Fruit fly (Drosophila melanogaster) whole organism, wandering third instar larva: ENCODE results near the gene CG4069.

Experiments
- Abd-B ChIP-seq: fragments of >200 bp; optimal IDR thresholded peaks from 2 replicates; lab custom pipeline; 2017; ENCODE audit warnings: missing biosample characterization, missing genetic modification characterization
- CG32264 ChIP-seq: fragments of 200-800 bp; sonication (Bioruptor generic); optimal IDR thresholded peaks from 2 replicates; lab custom pipeline; 2016; ENCODE audit warnings: missing biosample characterization, missing genetic modification characterization
- CG9705 ChIP-seq: fragments of 200-800 bp; sonication (Bioruptor generic); optimal IDR thresholded peaks from 2 replicates; lab custom pipeline; 2018; ENCODE audit warnings: missing biosample characterization, mild to moderate bottlenecking, missing genetic modification characterization
- CrebA ChIP-seq: fragments of 200-800 bp; sonication (Bioruptor generic); optimal IDR thresholded peaks from 2 replicates; lab custom pipeline; 2016; ENCODE audit warnings: missing biosample characterization, mild to moderate bottlenecking, missing genetic modification characterization, borderline replicate concordance
- Dfd ChIP-seq: fragments of >200 bp; optimal IDR thresholded peaks from 2 replicates; lab custom pipeline; 2017; ENCODE audit warnings: missing biosample characterization, missing genetic modification characterization
- Dif ChIP-seq: fragments of 200-275, 200-300 bp; sonication (Bioruptor generic); optimal IDR thresholded peaks from 2 replicates; lab custom pipeline; 2018; ENCODE audit warnings: missing biosample characterization, missing genetic modification characterization; ENCODE audit not compliant: partially characterized antibody
- GATAd ChIP-seq: sonication (Bioruptor generic); optimal IDR thresholded peaks from 2 replicates; lab custom pipeline; 2016; ENCODE audit warnings: missing biosample characterization, missing genetic modification characterization
- HLH106 ChIP-seq: fragments of 200-800 bp; optimal IDR thresholded peaks from 3 replicates; lab custom pipeline; 2019; ENCODE audit warnings: missing biosample characterization, mild to moderate bottlenecking, missing genetic modification characterization, moderate library complexity
- Hnf4 ChIP-seq: fragments of 200-800 bp; sonication (Bioruptor generic); optimal IDR thresholded peaks from 2 replicates; lab custom pipeline; 2016; ENCODE audit warnings: missing biosample characterization, mild to moderate bottlenecking, missing genetic modification characterization
- Hr78 ChIP-seq: fragments of >200 bp; optimal IDR thresholded peaks from 2 replicates; lab custom pipeline; 2017; ENCODE audit warnings: missing biosample characterization, missing genetic modification characterization
- Hr83 ChIP-seq: fragments of 200-300 bp; sonication (Bioruptor generic); optimal IDR thresholded peaks from 2 replicates; lab custom pipeline; 2016; ENCODE audit warnings: missing biosample characterization, mild to moderate bottlenecking, missing genetic modification characterization, moderate library complexity; ENCODE audit not compliant: poor library complexity, severe bottlenecking
- Jra ChIP-seq: sonication (Bioruptor generic); optimal IDR thresholded peaks from 2 replicates; lab custom pipeline; 2016; ENCODE audit warnings: missing biosample characterization, missing genetic modification characterization
- Mio ChIP-seq: sonication (Bioruptor generic); optimal IDR thresholded peaks from 2 replicates; lab custom pipeline; 2016; ENCODE audit warnings: missing biosample characterization, missing genetic modification characterization
- Myc ChIP-seq: fragments of >200 bp; optimal IDR thresholded peaks from 2 replicates; lab custom pipeline; 2017
- N ChIP-seq: fragments of >200 bp; optimal IDR thresholded peaks from 2 replicates; lab custom pipeline; 2018; ENCODE audit warnings: missing biosample characterization, missing external identifiers, missing genetic modification characterization
- OdsH ChIP-seq: fragments of 200-800 bp; sonication (Bioruptor generic); optimal IDR thresholded peaks from 2 replicates; lab custom pipeline; 2016; ENCODE audit warnings: missing biosample characterization, mild to moderate bottlenecking, missing genetic modification characterization
- Rel ChIP-seq, 2 experiments: fragments of 200-800 bp; sonication (Bioruptor generic) in 1 of 2; optimal IDR thresholded peaks; 2 replicates in 1 of 2; 3 replicates in 1 of 2; lab custom pipeline; 2016 to 2019; ENCODE audit warnings: mild to moderate bottlenecking in 2 of 2, missing biosample characterization in 2 of 2, missing genetic modification characterization in 2 of 2, moderate library complexity in 1 of 2
- Sp1 ChIP-seq: fragments of 200-800 bp; sonication (Bioruptor generic); optimal IDR thresholded peaks from 3 replicates; lab custom pipeline; 2019; ENCODE audit warnings: missing biosample characterization, mild to moderate bottlenecking, missing genetic modification characterization, moderate library complexity
- Vsx2 ChIP-seq: fragments of 200-300, 225-300 bp; sonication (Bioruptor generic); optimal IDR thresholded peaks from 2 replicates; lab custom pipeline; 2018; ENCODE audit warnings: missing biosample characterization, missing genetic modification characterization; ENCODE audit not compliant: partially characterized antibody
- br ChIP-seq: fragments of 200-800 bp; sonication (Bioruptor generic); optimal IDR thresholded peaks from 2 replicates; lab custom pipeline; 2016; ENCODE audit warnings: missing biosample characterization, missing genetic modification characterization
- brk ChIP-seq: fragments of 200-800 bp; sonication (Bioruptor generic); optimal IDR thresholded peaks from 2 replicates; lab custom pipeline; 2016; ENCODE audit warnings: missing biosample characterization, mild to moderate bottlenecking, missing genetic modification characterization
- dl ChIP-seq, 2 experiments: fragments of 175-275, 200-275 bp in 1 of 2; fragments of 200-275 bp in 1 of 2; sonication (Bioruptor generic); optimal IDR thresholded peaks; lab custom pipeline; 2018; ENCODE audit warnings: mild to moderate bottlenecking in 2 of 2, missing biosample characterization in 2 of 2, missing genetic modification characterization in 2 of 2, moderate library complexity in 2 of 2; ENCODE audit not compliant: partially characterized antibody in 2 of 2, insufficient read depth in 1 of 2
- dmrt93B ChIP-seq: fragments of 200-800 bp; sonication (Bioruptor generic); optimal IDR thresholded peaks from 2 replicates; lab custom pipeline; 2018; ENCODE audit warnings: missing biosample characterization, mild to moderate bottlenecking, missing genetic modification characterization
- dsf ChIP-seq: sonication (Bioruptor generic); optimal IDR thresholded peaks from 2 replicates; lab custom pipeline; 2016; ENCODE audit warnings: missing biosample characterization, missing genetic modification characterization, borderline replicate concordance
- ey ChIP-seq: fragments of 200-800 bp; sonication (Bioruptor generic); optimal IDR thresholded peaks from 2 replicates; lab custom pipeline; 2016; ENCODE audit warnings: missing biosample characterization, missing genetic modification characterization
- foxo ChIP-seq, 2 experiments: fragments of 200-800 bp; sonication (Bioruptor generic); optimal IDR thresholded peaks; 2 replicates in 1 of 2; 3 replicates in 1 of 2; lab custom pipeline; 2016 to 2017; ENCODE audit warnings: missing biosample characterization in 2 of 2, missing genetic modification characterization in 2 of 2
- fru ChIP-seq: fragments of 200-800 bp; sonication (Bioruptor generic); optimal IDR thresholded peaks from 3 replicates; lab custom pipeline; 2016; ENCODE audit warnings: missing biosample characterization, mild to moderate bottlenecking, missing genetic modification characterization
- h ChIP-seq: fragments of 200-800 bp; sonication (Bioruptor generic); optimal IDR thresholded peaks from 3 replicates; lab custom pipeline; 2016; ENCODE audit warnings: missing biosample characterization, mild to moderate bottlenecking, missing genetic modification characterization
- jim ChIP-seq: fragments of 175-275, 200-325 bp; sonication (Bioruptor generic); optimal IDR thresholded peaks from 2 replicates; lab custom pipeline; 2016; ENCODE audit warnings: missing biosample characterization, mild to moderate bottlenecking, missing genetic modification characterization
- lola ChIP-seq: fragments of >200 bp; optimal IDR thresholded peaks from 2 replicates; lab custom pipeline; 2017; ENCODE audit warnings: missing biosample characterization, missing genetic modification characterization
- pan ChIP-seq: fragments of >200 bp; optimal IDR thresholded peaks from 2 replicates; lab custom pipeline; 2017
- psq ChIP-seq: fragments of 200-800 bp; sonication (Bioruptor generic); optimal IDR thresholded peaks from 3 replicates; lab custom pipeline; 2017; ENCODE audit warnings: missing biosample characterization, mild to moderate bottlenecking, missing genetic modification characterization, moderate library complexity
- rgr ChIP-seq: fragments of 200-800 bp; sonication (Bioruptor generic); optimal IDR thresholded peaks from 3 replicates; lab custom pipeline; 2016; ENCODE audit warnings: missing biosample characterization, mild to moderate bottlenecking, missing genetic modification characterization
- sage ChIP-seq: fragments of 200-800 bp; sonication (Bioruptor generic); optimal IDR thresholded peaks from 2 replicates; lab custom pipeline; 2016; ENCODE audit warnings: missing biosample characterization, mild to moderate bottlenecking, missing genetic modification characterization
- sv ChIP-seq: fragments of 200-800 bp; sonication (Bioruptor generic); optimal IDR thresholded peaks from 3 replicates; lab custom pipeline; 2016; ENCODE audit warnings: missing biosample characterization, missing genetic modification characterization
- tai ChIP-seq: sonication (Bioruptor generic); optimal IDR thresholded peaks from 2 replicates; lab custom pipeline; 2016; ENCODE audit warnings: missing biosample characterization, missing genetic modification characterization
- usp ChIP-seq: fragments of >200 bp; optimal IDR thresholded peaks from 2 replicates; lab custom pipeline; 2017; ENCODE audit warnings: missing biosample characterization, missing genetic modification characterization
- woc ChIP-seq: sonication (Bioruptor generic); optimal IDR thresholded peaks from 2 replicates; lab custom pipeline; 2016; ENCODE audit warnings: missing biosample characterization, mild to moderate bottlenecking, missing genetic modification characterization

CG4069 gene

dm6 chr3L:12490418-12491035, 46.6 kb downstream of the CG4069 start, which contains the start of gene CG10660:
CG10660 (minus strand) TSS chr3L:12490676.
- TF ChIP-seq Mio (peak; percentile 75), sv (GFP tag; lab: Kevin White, UChicago) (peak; percentile 82), br (GFP tag; lab: Kevin White, UChicago) (peak; percentile 92), Hr78 (GFP tag; lab: Kevin White, UChicago) (no peak), dl (GFP tag; optimal IDR thresholded peaks at IDR 0.05; lab: Kevin White, UChicago; ENCODE audit: insufficient read depth in 1 of 2, partially characterized antibody in 2 of 2) (no peak), HLH106 (tag; lab: Kevin White, UChicago) (peak; percentile 77), pan (no peak), foxo (GFP tag; optimal IDR thresholded peaks at IDR 0.05; lab: Kevin White, UChicago) (peak; percentile 80 to 95), rgr (GFP tag; lab: Kevin White, UChicago) (peak; percentile 97), Dfd (GFP tag; lab: Kevin White, UChicago) (no peak), OdsH (GFP tag; lab: Kevin White, UChicago) (peak; percentile 95), Sp1 (GFP tag; lab: Kevin White, UChicago) (peak; percentile 88), psq (GFP tag; lab: Kevin White, UChicago) (peak; percentile 87), Abd-B (GFP tag; lab: Kevin White, UChicago) (no peak), dsf (GFP tag; lab: Kevin White, UChicago) (peak; percentile 64), Jra (GFP tag; lab: Kevin White, UChicago) (peak; percentile 59), lola (GFP tag; lab: Kevin White, UChicago) (no peak), CG9705 (GFP tag; lab: Kevin White, UChicago) (peak; percentile 43), sage (GFP tag; lab: Kevin White, UChicago) (peak; percentile 90), tai (GFP tag; lab: Kevin White, UChicago) (peak; percentile 81), CrebA (GFP tag; lab: Kevin White, UChicago) (no peak), brk (peak; percentile 91), h (GFP tag; lab: Kevin White, UChicago) (peak; percentile 94), Vsx2 (GFP tag; lab: Kevin White, UChicago) (no peak), dmrt93B (GFP tag; lab: Kevin White, UChicago) (peak; percentile 52), N (no peak), fru (GFP tag; lab: Kevin White, UChicago) (peak; percentile 95), Dif (peak; percentile 3), usp (no peak), ey (peak; percentile 93), Rel (GFP tag; optimal IDR thresholded peaks at IDR 0.05; lab: Kevin White, UChicago) (peak; percentile 61), Rel (tag; optimal IDR thresholded peaks at IDR 0.05; lab: Kevin White, UChicago) (peak; percentile 18), jim (no peak), CG32264 (GFP tag; lab: Kevin White, UChicago) (peak; percentile 90), GATAd (GFP tag; lab: Kevin White, UChicago) (peak; percentile 37), Hr83 (GFP tag; lab: Kevin White, UChicago) (peak; percentile 35), woc (GFP tag; lab: Kevin White, UChicago) (peak; percentile 84), Myc (lab: Kevin White, UChicago) (no peak), Hnf4 (GFP tag; lab: Kevin White, UChicago) (peak; percentile 83)

- TF ChIP-seq ey: no peak
- TF ChIP-seq Sp1 (GFP tag; lab: Kevin White, UChicago): no peak
- TF ChIP-seq psq (GFP tag; lab: Kevin White, UChicago): no peak
- TF ChIP-seq Vsx2 (GFP tag; lab: Kevin White, UChicago): peak; percentile 80
- TF ChIP-seq Hr78 (GFP tag; lab: Kevin White, UChicago): no peak
- TF ChIP-seq rgr (GFP tag; lab: Kevin White, UChicago): no peak
- no peak for TF ChIP-seq CG32264 (GFP tag; lab: Kevin White, UChicago)
- no peak for TF ChIP-seq OdsH (GFP tag; lab: Kevin White, UChicago)
- TF ChIP-seq Hnf4 (GFP tag; lab: Kevin White, UChicago): no peak
- no peak for TF ChIP-seq br (GFP tag; lab: Kevin White, UChicago)
- TF ChIP-seq Dfd (GFP tag; lab: Kevin White, UChicago): no peak
- no peak for TF ChIP-seq N
- TF ChIP-seq GATAd (GFP tag; lab: Kevin White, UChicago): no peak
- peak; percentile 50 for TF ChIP-seq Rel (GFP tag; optimal IDR thresholded peaks at IDR 0.05; lab: Kevin White, UChicago)
- TF ChIP-seq Rel (tag; optimal IDR thresholded peaks at IDR 0.05; lab: Kevin White, UChicago): no peak
- no peak for TF ChIP-seq dmrt93B (GFP tag; lab: Kevin White, UChicago)
- no peak for TF ChIP-seq Jra (GFP tag; lab: Kevin White, UChicago)
- TF ChIP-seq jim: no peak
- TF ChIP-seq Abd-B (GFP tag; lab: Kevin White, UChicago): no peak
- TF ChIP-seq brk: no peak
- TF ChIP-seq sv (GFP tag; lab: Kevin White, UChicago): no peak
- no peak for TF ChIP-seq woc (GFP tag; lab: Kevin White, UChicago)
- no peak for TF ChIP-seq h (GFP tag; lab: Kevin White, UChicago)
- TF ChIP-seq Dif: peak; percentile 96
- TF ChIP-seq CG9705 (GFP tag; lab: Kevin White, UChicago): no peak
- no peak for TF ChIP-seq HLH106 (tag; lab: Kevin White, UChicago)
- TF ChIP-seq CrebA (GFP tag; lab: Kevin White, UChicago): peak; percentile 51
- TF ChIP-seq tai (GFP tag; lab: Kevin White, UChicago): no peak
- TF ChIP-seq sage (GFP tag; lab: Kevin White, UChicago): no peak
- TF ChIP-seq dsf (GFP tag; lab: Kevin White, UChicago): no peak
- TF ChIP-seq foxo (GFP tag; optimal IDR thresholded peaks at IDR 0.05; lab: Kevin White, UChicago): no peak
- peak; percentile 83 to 93 for TF ChIP-seq dl (GFP tag; optimal IDR thresholded peaks at IDR 0.05; lab: Kevin White, UChicago; ENCODE audit: insufficient read depth in 1 of 2, partially characterized antibody in 2 of 2)
- no peak for TF ChIP-seq Mio
- TF ChIP-seq Myc (lab: Kevin White, UChicago): no peak
- TF ChIP-seq fru (GFP tag; lab: Kevin White, UChicago): no peak
- no peak for TF ChIP-seq pan
- TF ChIP-seq Hr83 (GFP tag; lab: Kevin White, UChicago): peak; percentile 61
- TF ChIP-seq usp: no peak
- TF ChIP-seq lola (GFP tag; lab: Kevin White, UChicago): no peak
Observed at dm6 chr3L:12489952-12490351, 47.2 kb downstream of the CG4069 start.
